Worm (Caenorhabditis elegans): ENCODE results near the gene ttr-21.

DNA sequence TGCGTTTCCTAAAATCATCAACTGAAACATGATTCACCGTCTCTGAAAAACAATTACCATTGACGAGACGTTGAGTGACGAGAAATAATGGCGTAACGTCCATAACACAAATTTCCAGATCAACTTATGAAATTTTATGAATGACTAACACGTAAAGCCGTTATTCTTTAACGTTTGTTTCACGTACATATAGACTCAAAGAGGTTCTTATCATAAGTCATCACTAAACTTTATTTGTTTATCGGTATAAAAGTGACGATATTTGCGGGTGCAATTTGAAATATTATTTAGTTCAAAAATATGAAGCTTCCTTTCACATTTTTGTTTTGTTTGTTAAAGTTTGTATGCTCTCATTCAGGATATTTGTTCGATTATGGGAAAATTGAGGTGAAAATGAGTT lies 45.0 kb upstream of the ttr-21 start, which contains the start of gene oac-3:
- TF ChIP-seq F37B4.10 (GFP tag; IDR thresholded peaks at IDR 0.05) (no peak), T26A5.8 (tag; optimal IDR thresholded peaks at IDR 0.05) (no peak)

Data from whole organism, young adult.